Fruit fly (Drosophila melanogaster) whole organism, pupa: ENCODE data around the gene Nup358.

Experiments
- CG10348 ChIP-seq: fragments of 200-800 bp; sonication (Bioruptor generic); IDR thresholded peaks from 2 replicates; pipeline ENCODE4 v1.3.6; 2022; ENCODE audit warnings: missing biosample characterization, missing genetic modification characterization
- CG12605 ChIP-seq: fragments of 200-800 bp; sonication (Bioruptor generic); IDR thresholded peaks from 2 replicates; pipeline ENCODE4 v1.3.6; 2022; ENCODE audit warnings: missing biosample characterization, missing genetic modification characterization
- CG13204 ChIP-seq: fragments of 200-800 bp; sonication (Bioruptor generic); optimal IDR thresholded peaks from 2 replicates; lab custom pipeline; 2018; ENCODE audit warnings: missing biosample characterization, mild to moderate bottlenecking, missing genetic modification characterization, moderate library complexity
- CG14655 ChIP-seq: fragments of 200-800 bp; sonication (Bioruptor generic); optimal IDR thresholded peaks from 3 replicates; lab custom pipeline; 2017; ENCODE audit warnings: mild to moderate bottlenecking, missing biosample characterization, missing genetic modification reagents, missing genetic modification characterization
- CG15710 ChIP-seq: fragments of 200-800 bp; sonication (Bioruptor generic); optimal IDR thresholded peaks from 2 replicates; lab custom pipeline; 2018; ENCODE audit warnings: missing biosample characterization, mild to moderate bottlenecking, missing genetic modification characterization, moderate library complexity
- CG17806 ChIP-seq: fragments of 200-800 bp; sonication (Bioruptor generic); optimal IDR thresholded peaks from 2 replicates; lab custom pipeline; 2018; ENCODE audit warnings: missing biosample characterization, mild to moderate bottlenecking, missing genetic modification characterization, moderate library complexity
- CG32121 ChIP-seq: fragments of 200-800 bp; sonication (Bioruptor generic); IDR thresholded peaks from 2 replicates; pipeline ENCODE4 v1.3.6; 2022; ENCODE audit warnings: missing biosample characterization, missing genetic modification characterization
- CG34367 ChIP-seq: fragments of 200-800 bp; sonication (Bioruptor generic); optimal IDR thresholded peaks from 2 replicates; lab custom pipeline; 2018; ENCODE audit warnings: missing biosample characterization, mild to moderate bottlenecking, missing genetic modification characterization
- CG4496 ChIP-seq: fragments of 200-800 bp; sonication (Bioruptor generic); IDR thresholded peaks from 3 replicates; pipeline ENCODE4 v1.3.6; 2022; ENCODE audit warnings: missing biosample characterization, missing genetic modification characterization
- CG8159 ChIP-seq: fragments of 200-800 bp; sonication (Bioruptor generic); optimal IDR thresholded peaks from 3 replicates; lab custom pipeline; 2018; ENCODE audit warnings: missing biosample characterization, mild to moderate bottlenecking, missing genetic modification characterization, moderate library complexity
- CG9948 ChIP-seq: fragments of 200-800 bp; sonication (Bioruptor generic); optimal IDR thresholded peaks from 2 replicates; lab custom pipeline; 2018; ENCODE audit warnings: missing biosample characterization, mild to moderate bottlenecking, missing genetic modification characterization, moderate library complexity
- D1 ChIP-seq: fragments of 200-800 bp; sonication (Bioruptor generic); optimal IDR thresholded peaks from 2 replicates; lab custom pipeline; 2018; ENCODE audit warnings: missing biosample characterization, mild to moderate bottlenecking, missing genetic modification characterization, moderate library complexity
- EcR ChIP-seq: fragments of 200-800 bp; sonication (Bioruptor generic); optimal IDR thresholded peaks from 3 replicates; lab custom pipeline; 2019; ENCODE audit warnings: missing biosample characterization, missing genetic modification characterization, mild to moderate bottlenecking, moderate library complexity, missing genetic modification reagents
- Ets98B ChIP-seq: fragments of 200-800 bp; sonication (Bioruptor generic); IDR thresholded peaks from 2 replicates; pipeline ENCODE4 v1.3.6; 2022; ENCODE audit warnings: missing biosample characterization, missing genetic modification characterization
- Pif1A ChIP-seq: fragments of 200-800 bp; sonication (Bioruptor generic); optimal IDR thresholded peaks from 3 replicates; lab custom pipeline; 2016; ENCODE audit warnings: missing biosample characterization, missing genetic modification characterization
- Pif1B ChIP-seq: fragments of 200-800 bp; sonication (Bioruptor generic); optimal IDR thresholded peaks from 3 replicates; lab custom pipeline; 2016; ENCODE audit warnings: missing biosample characterization, missing genetic modification characterization
- Snoo ChIP-seq: fragments of 200-800 bp; sonication (Bioruptor generic); optimal IDR thresholded peaks from 3 replicates; lab custom pipeline; 2017; ENCODE audit warnings: missing biosample characterization, mild to moderate bottlenecking, missing genetic modification characterization, inconsistent platforms
- fd96Ca ChIP-seq: fragments of 200-800 bp; sonication (Bioruptor generic); IDR thresholded peaks from 3 replicates; pipeline ENCODE4 v1.3.6; 2022; ENCODE audit warnings: missing biosample characterization, missing genetic modification characterization
- gl ChIP-seq: fragments of 200-800 bp; sonication (Bioruptor generic); optimal IDR thresholded peaks from 2 replicates; lab custom pipeline; 2018; ENCODE audit warnings: missing biosample characterization, mild to moderate bottlenecking, missing genetic modification characterization
- rn ChIP-seq: fragments of 200-800 bp; sonication (Bioruptor generic); IDR thresholded peaks from 2 replicates; pipeline ENCODE4 v1.3.6; 2022; ENCODE audit warnings: missing biosample characterization, missing genetic modification characterization

The Nup358 gene

DNA sequence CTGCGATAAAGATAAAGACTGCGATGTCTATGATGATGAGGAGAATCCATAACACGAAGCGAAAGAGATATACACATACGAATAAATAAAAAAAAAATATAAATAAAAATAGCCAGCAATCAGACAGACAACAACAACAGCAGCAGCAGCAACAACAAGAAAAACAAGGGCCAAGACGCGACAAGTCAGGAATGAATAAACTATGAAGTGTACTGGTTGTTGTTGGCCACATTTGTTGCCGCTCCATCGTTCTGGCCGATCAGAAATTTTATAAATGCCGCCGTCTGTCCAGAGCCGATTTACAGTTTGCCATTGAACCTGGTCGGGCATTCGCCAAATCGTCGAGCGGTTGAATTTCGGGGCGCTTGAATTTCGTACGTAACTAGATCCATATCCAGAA, 11.8 kb upstream of the Nup358 start, which contains the start of gene Jhbp7:
Gene Jhbp7, plus strand, starts transcription at position 301 of the 400 bp plus-strand sequence.
- TF ChIP-seq EcR = peak; percentile 81
- no peak for TF ChIP-seq fd96Ca (GFP tag; lab: Robert Waterston, UW)
- no peak for TF ChIP-seq Pif1A (GFP tag; lab: Kevin White, UChicago)
- no peak for TF ChIP-seq Pif1B (GFP tag; lab: Kevin White, UChicago)
- no peak for TF ChIP-seq CG12605 (GFP tag; lab: Robert Waterston, UW)
- TF ChIP-seq gl (tag; lab: Kevin White, UChicago) = no peak
- TF ChIP-seq Snoo (tag; lab: Kevin White, UChicago) = no peak

DNA sequence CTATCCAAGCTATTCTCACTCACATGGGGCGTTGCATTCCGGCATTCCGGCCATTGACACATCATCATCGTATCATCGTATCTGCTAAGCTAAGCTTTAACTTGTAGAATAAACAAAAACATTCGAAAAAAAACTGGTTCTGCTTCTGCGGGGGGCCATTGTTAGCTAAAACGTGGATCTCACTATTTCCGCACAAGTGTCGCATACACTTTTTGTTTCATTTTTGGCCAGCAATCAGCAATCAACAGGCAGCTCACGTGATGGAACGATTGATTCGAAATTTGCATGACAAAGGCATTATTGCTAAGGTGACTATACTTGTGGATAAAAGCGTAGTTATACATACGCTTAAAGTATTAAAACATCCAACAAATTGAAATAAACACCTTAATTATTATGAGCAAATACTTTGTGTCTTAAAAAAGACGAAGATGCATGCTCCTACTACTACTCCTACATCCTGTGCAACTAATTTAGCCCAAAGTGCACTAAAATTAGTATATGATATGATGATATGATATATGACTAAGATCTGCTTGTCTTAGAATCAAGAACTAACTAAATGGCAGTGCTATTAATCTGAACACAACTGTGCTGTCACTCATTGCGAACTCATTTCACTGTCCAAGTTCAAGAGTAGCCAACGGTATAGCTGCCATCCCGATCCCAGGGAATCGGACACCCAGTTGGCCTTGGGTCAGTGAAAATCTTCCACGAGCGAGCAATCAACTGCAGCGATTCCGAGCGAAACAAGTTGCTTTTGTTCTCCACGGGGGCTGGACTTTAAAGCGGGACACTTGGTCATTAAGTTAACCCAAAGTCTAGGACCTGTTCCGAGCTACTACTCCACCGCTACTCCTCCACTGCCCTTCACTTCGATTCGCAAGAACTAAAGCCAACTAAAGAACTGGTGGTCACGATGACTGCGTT, 10.1 kb upstream of the Nup358 start:
- TF ChIP-seq CG17806 (tag; lab: Kevin White, UChicago) (peak; percentile 3), CG9948 (tag; lab: Kevin White, UChicago) (peak; percentile 33), CG34367 (tag; lab: Kevin White, UChicago) (peak; percentile 11), CG8159 (tag; lab: Kevin White, UChicago) (peak; percentile 60), Pif1B (GFP tag; lab: Kevin White, UChicago) (no peak), EcR (peak; percentile 94), CG15710 (tag; lab: Kevin White, UChicago) (peak; percentile 22), CG14655 (GFP tag; lab: Kevin White, UChicago) (no peak)

DNA sequence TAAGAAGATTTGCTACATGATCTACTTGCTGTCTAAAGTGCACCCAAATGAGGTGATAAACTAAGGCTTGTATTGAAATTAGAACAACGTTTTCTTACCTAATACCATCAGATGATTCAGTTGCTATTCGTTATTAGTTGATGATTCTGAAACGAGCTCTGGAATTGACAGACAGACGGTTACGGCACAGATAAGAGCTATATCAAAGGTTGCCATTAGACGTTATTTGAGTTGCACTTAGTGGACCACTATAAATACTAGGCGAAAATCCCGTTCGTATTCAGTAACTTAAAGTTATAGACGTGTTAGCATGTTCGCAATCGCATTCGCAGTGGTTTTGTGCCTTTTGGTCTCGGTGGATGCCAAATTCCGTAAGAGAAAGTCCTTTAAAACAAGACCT, 9.3 kb upstream of the Nup358 start, which contains the start of gene to:
Gene to, plus strand, starts transcription at position 301 of the 400 bp plus-strand sequence.
- TF ChIP-seq CG9948 (tag; lab: Kevin White, UChicago) (no peak), D1 (no peak), CG4496 (GFP tag; lab: Robert Waterston, UW) (no peak)

DNA sequence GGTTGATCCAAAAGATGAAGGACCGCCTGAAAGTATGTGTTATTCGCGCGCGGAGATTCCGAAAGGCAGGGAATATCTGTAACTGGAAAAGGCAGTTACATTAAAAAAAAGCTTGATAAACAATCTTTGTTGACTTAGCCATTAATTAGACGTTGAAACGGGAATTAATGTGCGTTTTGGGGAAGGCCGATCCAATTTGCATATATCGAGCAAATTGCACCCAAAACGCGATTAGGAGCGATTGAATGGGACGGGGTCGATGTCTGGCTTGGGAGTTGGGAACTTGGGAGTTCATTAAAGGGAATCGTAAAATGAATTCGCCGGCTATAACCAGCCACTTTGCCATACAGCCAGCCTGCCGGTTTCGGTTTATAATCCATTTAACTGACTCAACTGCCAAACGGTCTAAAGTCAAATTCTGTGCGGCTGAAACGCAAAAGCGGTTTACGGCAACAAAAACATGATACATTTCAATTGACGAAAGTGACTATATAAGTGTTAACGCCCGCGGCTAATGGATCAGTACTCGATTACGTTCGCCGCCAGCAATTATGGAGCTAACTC, 7.6 kb upstream of the Nup358 start, which contains the start of gene CG11854:
Gene CG11854, plus strand, starts transcription at position 514 of the 564 bp plus-strand sequence.
- TF ChIP-seq EcR (peak; percentile 67), CG9948 (tag; lab: Kevin White, UChicago) (no peak)

DNA sequence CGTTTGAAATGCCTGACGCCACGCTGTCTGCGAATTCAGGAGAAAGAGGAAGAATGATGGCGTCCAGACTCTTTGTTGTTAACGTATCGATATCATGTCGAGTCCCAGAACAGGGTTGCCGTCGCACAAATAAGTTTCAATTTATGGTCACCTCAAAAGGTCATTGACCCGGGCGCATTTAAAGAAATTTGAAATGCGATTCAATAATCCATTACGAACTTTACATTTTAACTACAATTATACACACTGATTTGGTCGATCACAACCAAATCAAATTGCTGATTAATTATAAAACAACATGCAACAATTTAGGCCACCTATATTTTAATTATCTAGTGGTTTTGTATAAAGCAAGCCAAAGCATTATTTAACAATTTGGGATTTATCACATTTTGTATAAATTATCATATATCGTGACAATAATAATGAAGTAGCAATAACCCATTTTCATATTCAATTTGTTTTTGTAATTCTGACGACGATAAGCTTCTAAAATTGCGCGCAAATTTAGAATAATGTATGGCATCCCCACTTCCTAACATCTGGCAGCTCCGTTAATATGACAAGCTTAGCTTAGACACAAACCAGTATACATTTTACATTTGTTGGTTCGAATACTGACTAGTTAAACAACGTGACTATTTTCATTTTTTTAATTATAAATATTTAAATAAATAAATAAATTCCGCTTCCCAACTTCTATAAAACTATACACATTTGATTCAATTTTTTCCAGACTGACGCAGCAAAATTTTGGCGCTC, 3.9 kb upstream of the Nup358 start, which contains the start of gene bam:
Gene bam, minus strand, starts transcription at position 58 of the 762 bp plus-strand sequence.
- TF ChIP-seq Pif1B (GFP tag; lab: Kevin White, UChicago) (no peak), fd96Ca (GFP tag; lab: Robert Waterston, UW) (no peak), CG34367 (tag; lab: Kevin White, UChicago) (no peak), EcR (peak; percentile 81)

DNA sequence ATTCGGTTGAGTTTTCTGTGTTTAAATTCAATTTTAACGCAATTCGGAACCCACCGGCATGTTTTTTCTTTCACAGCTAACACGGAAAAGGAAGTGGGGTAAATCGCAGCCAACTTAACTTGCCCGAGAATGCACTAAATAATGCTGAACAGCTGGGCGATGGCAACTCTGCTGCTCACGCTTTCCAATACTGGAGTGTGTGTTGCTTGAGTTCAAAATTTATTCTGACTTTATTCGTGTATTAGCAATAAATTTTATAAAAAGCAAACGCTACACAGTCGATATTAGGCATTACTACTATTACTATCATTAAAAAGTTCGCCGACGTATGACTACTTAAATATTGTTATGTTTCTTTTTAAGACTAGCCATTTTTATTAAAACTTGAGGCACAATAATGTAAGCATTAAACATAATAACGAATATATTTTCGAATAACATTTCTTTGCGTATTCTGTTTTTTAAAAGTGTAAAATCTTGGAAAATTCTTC, 1.7 kb upstream of the Nup358 start, which contains the start of the genes RpS27 and Nup37:
Gene RpS27, minus strand, starts transcription at position 136 of the 491 bp plus-strand sequence.
Gene Nup37, plus strand, starts transcription at position 280 of the 491 bp plus-strand sequence.
- TF ChIP-seq CG8159 (tag; lab: Kevin White, UChicago) = peak; percentile 81
- peak; percentile 89 for TF ChIP-seq CG12605 (GFP tag; lab: Robert Waterston, UW)
- TF ChIP-seq CG32121 (GFP tag; lab: Robert Waterston, UW) = peak; percentile 67
- TF ChIP-seq CG10348 (GFP tag; lab: Robert Waterston, UW) = peak; percentile 32; the same call in 1 of the 2 replicates
- no peak for TF ChIP-seq CG13204 (GFP tag; lab: Kevin White, UChicago)
- TF ChIP-seq rn = peak; percentile 87
- TF ChIP-seq CG4496 (GFP tag; lab: Robert Waterston, UW) = peak; percentile 97
- TF ChIP-seq CG34367 (tag; lab: Kevin White, UChicago) = peak; percentile 91
- TF ChIP-seq D1 = no peak
- peak; percentile 67 for TF ChIP-seq CG9948 (tag; lab: Kevin White, UChicago)
- peak; percentile 98 for TF ChIP-seq Snoo (tag; lab: Kevin White, UChicago)
- TF ChIP-seq gl (tag; lab: Kevin White, UChicago) = peak; percentile 80
- TF ChIP-seq CG14655 (GFP tag; lab: Kevin White, UChicago) = no peak
- peak; percentile 86 for TF ChIP-seq Ets98B (GFP tag; lab: Robert Waterston, UW)
- TF ChIP-seq CG15710 (tag; lab: Kevin White, UChicago) = peak; percentile 90
- TF ChIP-seq Pif1A (GFP tag; lab: Kevin White, UChicago) = peak; percentile 92
- no peak for TF ChIP-seq Pif1B (GFP tag; lab: Kevin White, UChicago)
- TF ChIP-seq CG17806 (tag; lab: Kevin White, UChicago) = peak; percentile 71
